Fruit fly (Drosophila melanogaster): ENCODE data around the gene gpp.

The gpp gene

DNA sequence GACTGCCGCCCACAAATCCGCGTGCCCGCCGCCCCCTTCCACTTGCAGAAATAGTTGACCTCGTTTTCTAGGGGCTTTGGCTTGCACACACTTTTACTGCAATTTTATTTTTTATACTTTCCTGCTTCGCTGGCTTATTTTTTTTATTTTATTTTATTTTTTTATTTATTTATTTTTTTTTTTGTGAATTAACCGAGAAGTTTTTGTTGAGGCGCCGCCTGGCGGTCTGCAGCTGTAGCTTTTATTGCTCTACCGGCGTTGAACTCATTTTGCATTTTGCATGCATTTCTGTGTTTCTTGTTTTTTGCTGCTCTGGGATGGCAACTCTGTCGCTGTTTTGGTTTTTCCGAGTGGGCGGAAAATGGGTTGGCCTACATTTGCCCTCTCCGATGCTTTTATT is 23.1 kb downstream of the gpp start:
- no peak for TF ChIP-seq noc (tag; optimal IDR thresholded peaks at IDR 0.05)

DNA sequence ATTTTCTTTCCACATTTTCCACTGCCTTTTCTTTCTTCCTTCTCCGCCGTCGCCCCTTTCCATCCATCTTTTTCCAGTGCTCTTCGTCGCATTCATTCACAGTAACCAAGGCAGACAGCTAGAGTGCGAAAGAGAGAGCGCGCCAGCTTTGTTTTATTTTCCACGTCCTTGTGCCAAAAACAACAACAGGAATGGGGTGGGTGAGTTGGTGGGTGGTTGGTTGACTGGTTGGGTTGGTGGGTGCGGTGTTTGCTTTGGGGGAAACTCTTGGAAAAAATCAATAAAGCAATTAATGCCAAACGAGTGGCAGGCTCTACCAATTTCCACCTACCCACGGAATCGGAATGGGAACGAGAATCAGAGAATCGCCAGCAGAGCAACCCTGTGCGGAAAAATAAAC is 23.6 kb downstream of the gpp start:
- TF ChIP-seq noc (tag; optimal IDR thresholded peaks at IDR 0.05): no peak

DNA sequence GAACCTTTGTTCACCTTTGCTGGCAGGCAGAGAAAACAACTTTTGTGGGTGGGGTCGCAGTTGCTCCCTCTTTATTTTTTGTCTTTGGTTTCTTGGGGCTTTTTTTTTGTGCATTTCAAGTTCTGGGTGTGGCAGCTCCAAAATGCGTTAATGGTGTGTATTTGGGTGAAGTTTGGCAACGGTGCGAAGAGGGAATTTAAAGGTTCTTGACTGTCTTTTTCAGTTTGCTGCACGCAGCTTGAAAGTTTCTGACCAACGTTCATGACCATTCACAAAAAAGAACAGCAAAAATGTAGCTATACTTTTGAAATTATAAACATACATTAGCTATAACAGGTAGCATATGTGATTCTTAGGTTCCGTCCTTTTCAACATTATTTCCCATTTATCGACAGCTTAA is 25.7 kb downstream of the gpp start:
- no peak for TF ChIP-seq noc (tag; optimal IDR thresholded peaks at IDR 0.05)

DNA sequence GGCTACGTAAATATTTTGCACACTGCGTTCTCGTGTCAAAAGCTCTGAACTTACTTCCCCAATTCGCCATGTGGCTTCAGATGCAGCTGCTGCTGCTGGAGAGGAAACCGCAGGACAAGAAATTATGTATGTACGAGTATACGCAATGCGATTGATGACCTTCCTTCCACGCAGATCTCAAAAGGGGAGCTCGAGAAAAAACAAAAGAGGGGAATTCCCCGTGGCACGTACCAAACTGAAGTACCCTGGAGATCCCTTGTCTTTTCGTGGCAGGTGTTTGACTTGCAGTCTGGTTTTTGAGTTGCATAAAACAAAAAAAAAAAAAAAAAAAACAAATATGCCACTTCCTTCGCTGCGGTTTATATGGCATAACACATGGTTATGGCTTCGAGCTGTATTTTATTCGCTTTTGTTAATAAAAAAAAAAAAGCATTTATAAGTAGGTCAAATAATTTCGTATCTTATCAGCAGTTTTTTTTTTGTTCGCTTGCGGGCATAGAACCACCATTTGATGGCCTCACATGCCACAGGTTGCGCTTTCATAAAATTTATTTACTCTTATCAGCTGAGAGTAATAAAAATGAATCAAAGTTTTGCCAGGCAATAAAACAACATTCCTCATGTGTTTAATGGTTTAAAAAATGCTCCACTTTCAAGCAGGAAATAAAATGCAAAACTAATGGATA is 26.3 kb downstream of the gpp start:
- TF ChIP-seq noc (tag; optimal IDR thresholded peaks at IDR 0.05): peak; percentile 19

DNA sequence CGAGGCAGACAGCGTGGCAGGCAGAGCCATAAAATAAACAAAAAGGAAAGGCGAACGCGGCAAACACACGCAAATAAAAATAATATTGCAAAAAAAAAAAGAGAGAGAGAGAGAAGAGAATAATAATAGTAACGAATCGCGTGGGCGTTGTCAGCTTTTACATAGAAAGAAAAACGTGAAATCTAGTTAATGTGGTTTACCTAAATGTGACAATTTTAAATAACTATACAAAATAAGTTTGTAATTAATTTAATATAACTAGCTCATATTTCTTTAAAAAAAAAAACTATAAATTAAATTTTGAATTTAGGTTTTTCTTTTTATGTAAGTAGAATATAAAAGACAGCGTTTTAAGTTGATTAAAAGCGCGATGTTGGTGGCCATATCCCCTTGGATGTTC is 27.2 kb downstream of the gpp start:
- TF ChIP-seq noc (tag; optimal IDR thresholded peaks at IDR 0.05): no peak

dm6 chr3R:6435219-6435618 is 28.6 kb downstream of the gpp start:
- TF ChIP-seq noc (tag; optimal IDR thresholded peaks at IDR 0.05): no peak

DNA sequence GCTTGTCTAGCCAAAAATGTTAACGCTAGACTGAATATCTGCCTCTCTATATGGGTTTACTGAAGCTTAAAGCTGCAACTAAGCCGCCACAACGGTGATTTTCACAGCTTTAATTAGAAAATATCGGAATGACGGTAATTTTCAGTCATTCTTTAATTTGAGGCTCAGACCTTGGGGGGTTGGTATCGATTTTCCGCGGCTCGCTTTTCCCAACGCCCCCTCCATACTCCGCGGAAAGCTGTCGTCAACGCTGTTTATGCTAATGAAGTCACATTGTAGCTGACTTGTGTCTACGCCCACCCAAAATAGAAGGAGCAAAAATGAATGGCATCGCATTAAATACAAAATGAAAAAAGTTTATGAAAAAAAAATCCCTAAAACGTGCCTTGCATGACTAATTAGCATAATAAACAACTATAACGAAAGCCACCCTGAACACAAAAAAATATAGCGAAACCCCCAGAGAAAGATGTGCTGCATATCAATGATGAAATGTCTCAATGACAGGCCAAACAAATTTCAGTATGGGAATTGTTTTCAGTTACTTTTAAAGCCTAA is 29.2 kb downstream of the gpp start:
- TF ChIP-seq noc (tag; optimal IDR thresholded peaks at IDR 0.05): no peak

DNA sequence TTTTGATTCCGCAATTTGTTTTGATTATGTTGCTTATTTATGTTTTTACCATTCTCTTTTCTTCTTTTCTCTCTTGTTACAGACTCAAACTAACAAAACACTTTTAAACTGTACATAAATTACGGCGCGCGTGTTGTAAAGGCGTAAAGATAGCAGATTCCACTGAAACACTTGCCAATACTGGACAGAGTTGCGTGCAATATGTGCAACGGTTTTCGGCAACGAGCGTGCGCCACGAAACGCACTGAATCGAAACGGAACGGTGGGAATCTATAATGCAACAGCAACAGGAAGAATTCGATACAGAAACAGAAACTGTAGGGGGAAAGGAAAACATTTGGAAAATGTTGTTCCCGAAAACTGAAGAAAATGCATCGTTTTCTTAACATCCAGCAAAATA is 30.0 kb downstream of the gpp start:
- TF ChIP-seq noc (tag; optimal IDR thresholded peaks at IDR 0.05): no peak

DNA sequence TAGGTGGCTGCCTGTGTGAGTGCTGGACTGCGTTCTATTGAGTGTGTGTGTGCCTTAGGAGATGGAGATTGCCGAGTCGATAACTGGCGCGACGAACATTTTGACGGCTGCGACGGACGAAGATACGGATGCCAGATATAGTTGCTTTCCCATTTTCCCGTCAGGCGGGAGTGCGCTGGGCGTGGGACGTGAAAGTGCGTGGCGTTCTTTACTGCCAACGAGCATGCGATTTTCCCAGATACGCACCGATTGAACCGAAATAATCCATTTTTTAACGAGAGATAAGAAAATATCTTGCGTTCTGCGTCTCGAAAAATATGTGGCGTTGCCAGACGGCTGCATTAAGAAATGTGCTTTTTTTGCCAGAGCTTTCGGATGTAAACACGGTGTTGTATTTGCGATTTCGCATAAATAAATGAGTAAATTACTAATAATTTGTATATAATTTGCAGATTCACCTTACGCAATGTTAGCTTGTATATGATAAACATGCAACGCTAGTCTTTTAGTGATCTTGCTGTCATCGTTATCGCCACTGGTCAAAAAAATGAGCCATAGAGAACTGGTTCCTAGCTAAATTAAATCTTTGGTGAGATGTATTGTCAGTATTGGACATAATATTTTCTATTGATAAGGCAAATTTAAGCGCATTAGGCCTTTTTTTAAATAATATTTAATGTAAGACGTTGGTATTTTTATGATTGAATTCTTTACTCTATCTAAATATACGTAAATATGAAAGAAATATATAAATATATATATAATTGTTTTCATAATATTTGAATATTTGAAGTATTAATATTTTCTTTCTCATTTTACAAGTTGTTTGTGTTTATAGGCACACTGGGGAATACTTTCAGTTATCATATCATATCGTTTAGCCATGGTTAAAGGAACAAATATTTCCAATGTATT is 49.7 kb downstream of the gpp start, which contains the start of gene CG9727:
Gene CG9727, minus strand, starts transcription at position 537 of the 915 bp plus-strand sequence.
- no peak for TF ChIP-seq noc (tag; optimal IDR thresholded peaks at IDR 0.05)

dm6 chr3R:6457055-6457391 is 50.4 kb downstream of the gpp start, which contains the start of gene Zif:
TSS of gene Zif (plus strand) at chr3R:6457088.
- TF ChIP-seq noc (tag; optimal IDR thresholded peaks at IDR 0.05): peak; percentile 28

DNA sequence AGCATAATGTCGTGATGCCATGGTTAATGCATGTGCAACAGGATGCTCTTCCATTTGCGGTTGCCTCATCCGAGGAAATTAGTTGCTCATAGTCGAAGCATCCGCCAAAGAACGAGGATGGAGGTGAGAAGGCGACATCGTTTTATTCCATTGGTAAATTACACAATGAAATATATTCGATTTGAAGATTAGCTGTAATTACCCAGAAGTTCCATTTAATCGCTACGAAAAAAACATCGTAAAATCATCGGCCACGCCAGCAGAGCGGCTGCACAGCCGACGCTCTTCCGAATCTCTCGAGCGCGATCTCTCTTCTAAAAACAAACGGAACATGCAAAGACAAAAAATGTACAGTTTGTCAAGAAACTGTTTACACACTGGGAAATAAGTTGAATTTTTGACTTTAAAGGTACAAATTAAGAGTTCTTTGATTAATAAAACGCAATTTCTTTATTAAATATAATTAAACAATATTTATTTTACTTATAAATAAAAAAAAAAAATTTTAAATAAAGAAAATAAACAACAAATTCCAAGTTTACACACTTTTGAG is 54.0 kb downstream of the gpp start:
- TF ChIP-seq noc (tag; optimal IDR thresholded peaks at IDR 0.05): no peak

dm6 chr3R:6462978-6463377 is 56.3 kb downstream of the gpp start:
- TF ChIP-seq noc (tag; optimal IDR thresholded peaks at IDR 0.05): no peak

dm6 chr3R:6467646-6468350 is 61.1 kb downstream of the gpp start:
- no peak for TF ChIP-seq noc (tag; optimal IDR thresholded peaks at IDR 0.05)

dm6 chr3R:6468351-6468685 is 61.7 kb downstream of the gpp start, which contains the start of gene Neurochondrin:
TSS of gene Neurochondrin (plus strand) at chr3R:6468437.
- TF ChIP-seq noc (tag; optimal IDR thresholded peaks at IDR 0.05): no peak

DNA sequence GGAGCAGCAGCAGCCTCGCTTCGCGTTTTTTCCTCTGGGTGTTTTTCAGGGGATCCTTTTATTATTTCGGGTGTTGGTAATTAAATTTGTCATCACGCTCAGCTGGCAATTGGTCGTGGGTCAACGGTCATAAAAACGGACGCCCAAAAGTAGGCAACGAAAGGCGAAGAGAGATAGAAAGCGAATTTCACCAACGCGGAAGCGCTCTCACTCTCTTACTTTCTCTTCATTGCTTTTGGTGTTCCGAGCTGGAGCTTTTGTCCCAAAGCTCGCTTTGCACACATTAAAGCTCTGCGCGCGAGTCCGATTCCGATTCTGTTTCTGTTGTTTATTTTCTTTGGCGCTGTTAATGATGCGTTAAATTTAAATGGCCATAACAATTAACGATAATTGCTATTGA is 67.8 kb downstream of the gpp start:
- TF ChIP-seq noc (tag; optimal IDR thresholded peaks at IDR 0.05): no peak

DNA sequence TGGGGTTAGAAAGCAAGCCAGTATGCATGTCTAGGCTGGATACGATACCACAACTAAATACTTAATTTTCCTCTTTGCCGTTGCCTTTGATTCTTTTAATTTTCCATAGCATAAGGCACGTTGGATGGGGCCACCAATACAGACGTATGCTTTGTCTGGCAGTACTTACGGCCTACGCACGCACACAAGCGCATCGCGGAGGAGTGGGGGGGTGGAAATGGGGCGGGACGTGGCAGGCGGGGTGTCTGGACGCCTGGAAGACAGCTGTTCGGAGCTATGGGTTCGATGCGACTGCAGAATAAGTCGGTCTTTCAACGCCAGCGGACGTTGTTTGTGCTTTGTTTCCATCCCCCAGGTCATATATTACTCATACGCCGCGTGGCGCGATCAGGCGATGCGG is 69.8 kb downstream of the gpp start:
- no peak for TF ChIP-seq noc (tag; optimal IDR thresholded peaks at IDR 0.05)

All from whole organism, larva.